Worm (Caenorhabditis elegans) whole organism, mixed stage, embryonic: ENCODE data around the gene C34D10.1.
A peak's percentile ranks its signal among the peaks of the same experiment; 100 is the strongest.

Experiments
- bed-3 ChIP-seq: fragments of 200-800 bp; sonication (Bioruptor generic); optimal IDR thresholded peaks from 3 replicates; lab custom pipeline; 2018; ENCODE audit warnings: mild to moderate bottlenecking, missing genetic modification characterization, moderate library complexity, missing compliant biosample characterization
- blmp-1 ChIP-seq: fragments of 150-350 bp; optimal IDR thresholded peaks from 2 replicates; lab custom pipeline; 2014; ENCODE audit warnings: missing biosample characterization, missing genetic modification characterization
- ceh-43 ChIP-seq: fragments of 200-800 bp; sonication (Bioruptor generic); optimal IDR thresholded peaks from 2 replicates; lab custom pipeline; 2018; ENCODE audit warnings: mild to moderate bottlenecking, missing genetic modification characterization, moderate library complexity, missing compliant biosample characterization
- ces-1 ChIP-seq: fragments of 150-350 bp; optimal IDR thresholded peaks from 2 replicates; lab custom pipeline; 2014; ENCODE audit warnings: missing biosample characterization, missing genetic modification reagents, missing genetic modification characterization
- drap-1 ChIP-seq: fragments of 200-800 bp; sonication (Bioruptor generic); optimal IDR thresholded peaks from 3 replicates; lab custom pipeline; 2018; ENCODE audit warnings: mild to moderate bottlenecking, missing genetic modification characterization, missing compliant biosample characterization
- elt-1 ChIP-seq: sonication (generic microtip); optimal IDR thresholded peaks from 2 replicates; lab custom pipeline; 2017; ENCODE audit warnings: missing genetic modification characterization, mild to moderate bottlenecking, missing compliant biosample characterization, antibody characterized with exemption, moderate library complexity, borderline replicate concordance; ENCODE audit not compliant: insufficient read depth
- elt-3 ChIP-seq: fragments of 150-350 bp; optimal IDR thresholded peaks from 2 replicates; lab custom pipeline; 2014; ENCODE audit warnings: missing biosample characterization, missing genetic modification characterization
- flh-1 ChIP-seq: fragments of 200-800 bp; sonication (Bioruptor generic); optimal IDR thresholded peaks from 2 replicates; lab custom pipeline; 2018; ENCODE audit warnings: mild to moderate bottlenecking, missing genetic modification characterization, moderate library complexity, missing compliant biosample characterization
- ham-2 ChIP-seq: fragments of 200-800 bp; sonication (Bioruptor generic); optimal IDR thresholded peaks from 2 replicates; lab custom pipeline; 2018; ENCODE audit warnings: mild to moderate bottlenecking, missing genetic modification characterization, missing compliant biosample characterization
- lin-13 ChIP-seq: fragments of 150-350 bp; optimal IDR thresholded peaks from 2 replicates; lab custom pipeline; 2014; ENCODE audit warnings: missing biosample characterization, missing genetic modification characterization
- lin-32 ChIP-seq: fragments of 200-800 bp; sonication (Bioruptor generic); optimal IDR thresholded peaks from 2 replicates; lab custom pipeline; 2018; ENCODE audit warnings: mild to moderate bottlenecking, missing genetic modification characterization, missing compliant biosample characterization
- mab-5 ChIP-seq: fragments of 150-350 bp; optimal IDR thresholded peaks from 2 replicates; lab custom pipeline; 2014; ENCODE audit warnings: missing biosample characterization, missing genetic modification characterization
- mls-2 ChIP-seq: sonication (generic microtip); optimal IDR thresholded peaks from 2 replicates; lab custom pipeline; 2016; ENCODE audit warnings: mild to moderate bottlenecking, missing genetic modification characterization, moderate library complexity, missing compliant biosample characterization
- nhr-12 ChIP-seq: fragments of 150-350 bp; optimal IDR thresholded peaks from 2 replicates; lab custom pipeline; 2014; ENCODE audit warnings: missing biosample characterization, missing genetic modification characterization
- nhr-237 ChIP-seq: fragments of 150-350 bp; optimal IDR thresholded peaks from 2 replicates; lab custom pipeline; 2014; ENCODE audit warnings: missing biosample characterization, missing genetic modification characterization
- nhr-76 ChIP-seq: sonication (generic microtip); optimal IDR thresholded peaks from 2 replicates; lab custom pipeline; 2017; ENCODE audit warnings: missing biosample characterization, missing genetic modification characterization
- pha-4 ChIP-seq: fragments of 150-350 bp; optimal IDR thresholded peaks from 2 replicates; lab custom pipeline; 2018; ENCODE audit warnings: missing biosample characterization, missing genetic modification reagents, missing genetic modification characterization
- sem-2 ChIP-seq: fragments of 200-800 bp; sonication (Bioruptor generic); optimal IDR thresholded peaks from 2 replicates; lab custom pipeline; 2018; ENCODE audit warnings: mild to moderate bottlenecking, missing genetic modification characterization, missing compliant biosample characterization
- snpc-4 ChIP-seq: fragments of 150-350 bp; optimal IDR thresholded peaks from 2 replicates; lab custom pipeline; 2014; ENCODE audit warnings: missing biosample characterization, missing genetic modification characterization
- sptf-1 ChIP-seq: sonication (generic microtip); optimal IDR thresholded peaks from 2 replicates; lab custom pipeline; 2017; ENCODE audit warnings: mild to moderate bottlenecking, missing genetic modification characterization, moderate library complexity, missing compliant biosample characterization
- tbx-8 ChIP-seq: fragments of 200-800 bp; sonication (Bioruptor generic); optimal IDR thresholded peaks from 2 replicates; lab custom pipeline; 2018; ENCODE audit warnings: mild to moderate bottlenecking, missing genetic modification characterization, moderate library complexity, missing compliant biosample characterization
- unc-120 ChIP-seq: sonication (generic microtip); optimal IDR thresholded peaks from 2 replicates; lab custom pipeline; 2017; ENCODE audit warnings: missing genetic modification characterization, missing compliant biosample characterization; ENCODE audit not compliant: poor library complexity, severe bottlenecking
- unc-39 ChIP-seq: fragments of 150-350 bp; optimal IDR thresholded peaks from 2 replicates; lab custom pipeline; 2014; ENCODE audit warnings: missing biosample characterization, missing genetic modification characterization
- unc-62 ChIP-seq: fragments of 150-350 bp; optimal IDR thresholded peaks from 2 replicates; lab custom pipeline; 2014; ENCODE audit warnings: missing biosample characterization, missing genetic modification reagents, missing genetic modification characterization
- zip-8 ChIP-seq: fragments of 150-350 bp; optimal IDR thresholded peaks from 2 replicates; lab custom pipeline; 2014; ENCODE audit warnings: missing biosample characterization, missing genetic modification characterization
- ztf-11 ChIP-seq: fragments of 150-350 bp; optimal IDR thresholded peaks from 2 replicates; lab custom pipeline; 2014; ENCODE audit warnings: missing biosample characterization, missing genetic modification characterization

Gene C34D10.1

DNA sequence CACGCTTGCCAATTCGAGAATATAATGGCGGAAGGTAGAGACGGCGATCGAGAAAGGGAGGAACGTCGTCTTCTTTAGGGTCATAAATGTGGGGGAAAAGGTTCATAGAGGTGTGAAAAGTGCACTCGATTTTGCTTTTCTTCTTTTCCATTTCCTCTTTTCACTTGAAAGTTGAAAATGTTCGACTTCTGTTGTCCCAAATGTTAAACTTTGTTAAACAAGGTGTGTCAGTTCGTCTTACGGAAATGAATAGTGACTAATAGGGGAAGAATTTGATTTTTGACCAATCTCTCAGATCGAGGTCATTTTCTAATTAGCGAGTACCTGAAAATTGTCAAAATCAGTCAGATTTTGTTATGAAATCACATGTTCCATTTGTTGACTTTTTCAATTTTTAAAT, 24.4 kb upstream of the C34D10.1 start:
- TF ChIP-seq unc-62 (GFP tag; lab: Kevin White, UChicago) (no peak), flh-1 (no peak), nhr-76 (no peak)

DNA sequence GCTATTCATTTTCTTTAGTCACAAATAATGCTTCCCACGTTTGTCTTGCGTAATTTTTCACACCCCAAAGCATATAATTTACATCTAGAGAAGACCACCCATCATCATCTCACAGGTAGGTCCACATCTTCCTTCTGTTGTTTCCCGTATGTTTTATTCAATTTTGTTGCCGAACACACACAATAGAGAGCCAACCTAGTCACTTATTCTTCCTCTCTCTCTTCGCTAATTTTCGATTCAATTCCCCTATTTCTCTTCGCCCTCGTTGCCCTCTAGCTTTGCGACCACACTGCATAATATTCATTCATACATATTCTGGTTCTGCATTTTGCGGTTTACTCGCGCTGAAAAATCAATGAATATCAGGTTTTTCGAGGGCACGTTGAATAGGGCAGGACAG, 23.3 kb upstream of the C34D10.1 start:
- TF ChIP-seq ces-1 (GFP tag; lab: Kevin White, UChicago) (peak; percentile 70), pha-4 (tag; lab: Kevin White, UChicago) (no peak), sptf-1 (tag; lab: Kevin White, UChicago) (peak; percentile 10), tbx-8 (no peak)

DNA sequence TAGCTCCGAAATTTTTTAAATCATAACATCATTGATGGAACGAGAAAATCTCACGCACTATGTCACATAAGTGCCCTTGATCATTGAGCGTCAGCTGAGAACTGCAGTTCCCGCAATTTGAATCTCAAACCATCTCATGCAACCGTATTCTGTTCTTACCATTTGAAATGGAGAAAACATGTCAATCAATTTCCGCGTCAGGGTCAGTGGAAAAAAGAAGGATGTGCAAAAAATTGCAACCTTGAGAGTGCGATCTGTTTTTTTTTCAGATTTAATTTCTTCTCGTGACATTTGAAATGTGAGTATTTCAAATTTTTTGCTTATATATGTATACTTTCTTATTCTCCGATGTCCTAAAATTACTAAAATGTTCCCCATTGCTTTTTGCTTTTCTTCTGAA, 18.6 kb upstream of the C34D10.1 start:
- TF ChIP-seq ceh-43 (GFP tag; lab: Kevin White, UChicago) (no peak), mab-5 (tag; lab: Kevin White, UChicago) (no peak), flh-1 (no peak), drap-1 (GFP tag; lab: Kevin White, UChicago) (no peak), lin-32 (GFP tag; lab: Kevin White, UChicago) (no peak)

DNA sequence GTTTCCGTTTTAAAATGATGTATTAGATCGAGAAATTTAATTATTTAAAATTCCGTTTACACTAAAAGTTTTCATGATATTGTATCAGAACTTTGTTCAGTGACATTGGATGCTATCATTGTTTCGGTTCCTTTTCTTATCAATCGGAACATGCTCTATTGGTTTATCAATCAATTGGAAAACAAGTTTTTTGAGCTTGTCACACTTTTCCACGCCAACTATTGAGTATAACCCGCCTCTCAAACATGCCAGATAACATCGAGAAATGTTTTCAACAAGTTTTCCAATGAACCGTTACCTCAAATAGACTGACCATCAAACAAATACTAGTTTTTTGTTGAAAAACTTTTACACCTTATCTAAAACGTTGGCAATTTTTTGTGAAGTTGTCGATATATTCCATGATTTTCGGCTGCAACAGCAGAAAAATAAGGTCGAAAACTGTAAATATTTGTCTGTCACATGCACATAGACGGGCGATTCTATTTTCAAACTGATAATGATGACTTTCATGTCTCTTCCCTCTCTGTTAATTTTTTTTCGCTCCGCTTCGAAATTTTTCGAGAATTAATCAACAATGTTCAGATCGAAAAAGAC, 14.8 kb upstream of the C34D10.1 start, which contains the start of gene unk-1:
unk-1 (plus strand) TSS at position 577 of the 597 bp plus-strand sequence.
- no peak for TF ChIP-seq lin-32 (GFP tag; lab: Kevin White, UChicago)
- TF ChIP-seq ztf-11 (tag; lab: Kevin White, UChicago) = no peak
- no peak for TF ChIP-seq blmp-1
- TF ChIP-seq drap-1 (GFP tag; lab: Kevin White, UChicago) = no peak
- TF ChIP-seq zip-8 = no peak
- TF ChIP-seq nhr-237 (tag; lab: Kevin White, UChicago) = no peak
- no peak for TF ChIP-seq unc-120 (tag; lab: Kevin White, UChicago)
- TF ChIP-seq, all 35 proteins: peak for 0

DNA sequence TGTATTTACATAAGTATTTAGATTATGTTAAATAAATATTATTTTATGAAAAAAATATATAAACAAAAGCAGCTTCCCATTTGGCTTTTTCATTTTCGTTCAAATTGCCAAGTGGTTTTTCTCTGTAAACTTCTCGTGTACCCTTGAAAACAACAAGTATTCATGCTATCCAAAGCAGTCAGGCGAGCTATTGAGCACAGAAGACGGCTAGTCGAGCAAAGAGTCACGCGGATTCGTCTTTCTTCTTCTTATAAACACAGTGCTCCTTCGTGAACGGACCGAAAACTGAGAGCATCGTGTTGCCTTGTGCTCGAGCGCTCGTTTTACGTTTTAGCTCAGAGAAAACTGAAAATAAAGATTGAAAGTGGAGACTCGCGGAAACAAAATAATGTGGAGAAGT, 13.4 kb upstream of the C34D10.1 start:
- TF ChIP-seq snpc-4 (tag; lab: Kevin White, UChicago) = no peak
- TF ChIP-seq bed-3 (GFP tag; lab: Kevin White, UChicago) = no peak
- no peak for TF ChIP-seq ham-2 (GFP tag; lab: Kevin White, UChicago)
- TF ChIP-seq elt-1 = no peak
- TF ChIP-seq ceh-43 (GFP tag; lab: Kevin White, UChicago) = no peak
- TF ChIP-seq nhr-76 = no peak
- no peak for TF ChIP-seq nhr-12
- TF ChIP-seq unc-120 (tag; lab: Kevin White, UChicago) = no peak
- no peak for TF ChIP-seq zip-8
- no peak for TF ChIP-seq lin-32 (GFP tag; lab: Kevin White, UChicago)
- TF ChIP-seq tbx-8 = no peak
- TF ChIP-seq unc-39 (tag; lab: Kevin White, UChicago) = no peak
- TF ChIP-seq, all 35 proteins: peak for 0

DNA sequence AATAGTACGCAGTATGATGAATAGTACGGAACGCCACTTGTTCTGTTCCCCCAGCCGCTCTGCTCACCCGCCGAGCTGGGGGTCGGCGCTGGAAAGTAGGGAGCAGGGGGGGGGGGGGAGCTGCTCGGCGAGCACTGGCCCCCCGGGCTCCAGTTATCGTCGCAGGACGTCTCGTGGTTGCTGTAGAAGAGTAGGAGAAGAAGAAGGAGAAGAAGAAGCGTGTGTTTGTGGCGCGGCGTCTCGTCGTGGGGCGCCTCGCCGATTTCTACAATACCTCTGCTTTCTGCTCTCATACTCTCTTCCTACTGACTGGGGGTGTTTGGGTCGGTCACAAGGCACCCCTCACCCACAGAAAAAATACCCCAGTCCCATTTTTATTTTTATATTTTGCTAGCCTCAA, 12.0 kb upstream of the C34D10.1 start:
- TF ChIP-seq bed-3 (GFP tag; lab: Kevin White, UChicago) = no peak
- TF ChIP-seq sptf-1 (tag; lab: Kevin White, UChicago) = peak; percentile 40
- TF ChIP-seq flh-1 = no peak
- no peak for TF ChIP-seq zip-8
- no peak for TF ChIP-seq ces-1 (GFP tag; lab: Kevin White, UChicago)
- no peak for TF ChIP-seq elt-3 (tag; lab: Kevin White, UChicago)
- peak; percentile 10 for TF ChIP-seq mls-2 (tag; lab: Kevin White, UChicago)

DNA sequence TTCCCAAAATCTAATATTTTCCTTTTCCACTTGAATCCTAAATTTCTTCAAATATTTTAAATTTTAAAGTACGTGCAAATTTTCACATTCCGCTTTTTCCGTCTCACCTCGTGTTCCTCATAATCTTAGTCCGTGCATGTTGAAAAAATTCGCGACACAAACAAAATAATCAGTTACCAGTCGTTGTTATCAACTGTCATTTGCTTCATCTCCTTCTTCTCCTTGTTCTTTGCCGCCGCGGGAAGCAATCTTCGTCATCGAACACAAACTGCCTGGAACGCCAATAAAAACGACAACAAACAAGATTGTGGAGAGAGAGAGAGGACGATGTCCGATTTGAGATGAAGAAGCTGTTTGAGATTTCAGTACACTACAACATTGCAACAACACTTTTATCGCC, 11.5 kb upstream of the C34D10.1 start, which contains the start of gene C34D10.5:
C34D10.5 (plus strand) TSS at position 269 of the 400 bp plus-strand sequence.
- TF ChIP-seq unc-120 (tag; lab: Kevin White, UChicago) = no peak
- TF ChIP-seq mab-5 (tag; lab: Kevin White, UChicago) = no peak
- TF ChIP-seq ces-1 (GFP tag; lab: Kevin White, UChicago) = no peak

DNA sequence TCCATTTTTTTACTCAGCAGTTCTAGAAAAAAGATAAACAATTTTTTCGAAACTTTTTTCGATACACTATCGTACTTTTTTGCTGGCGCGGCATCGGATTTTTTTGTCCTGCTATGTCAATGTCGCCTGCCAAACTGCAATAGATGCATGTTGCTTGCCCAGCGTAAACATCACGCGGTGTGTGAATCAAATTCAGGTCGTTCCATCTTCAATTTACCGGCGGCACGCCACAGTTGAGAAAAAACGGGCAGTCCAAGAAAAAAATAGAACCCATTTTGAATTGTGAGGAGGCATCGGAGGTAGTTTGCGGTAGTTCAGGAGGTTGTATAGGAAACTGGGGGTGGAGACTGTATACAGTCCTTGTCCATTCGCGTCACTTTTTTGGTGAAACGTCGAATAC, 10.8 kb upstream of the C34D10.1 start:
- TF ChIP-seq ham-2 (GFP tag; lab: Kevin White, UChicago) (no peak), mls-2 (tag; lab: Kevin White, UChicago) (no peak), lin-32 (GFP tag; lab: Kevin White, UChicago) (no peak), sem-2 (no peak), lin-13 (tag; lab: Kevin White, UChicago) (no peak), mab-5 (tag; lab: Kevin White, UChicago) (no peak)
